Worm (Caenorhabditis elegans) whole organism, L3 larva: Measurements from ENCODE around the gene C05E11.7.

Experiments used
- ama-1 ChIP-seq: fragments of 150-350 bp; optimal IDR thresholded peaks from 2 replicates; lab custom pipeline; 2018
- egl-27 ChIP-seq: sonication (generic microtip); optimal IDR thresholded peaks from 4 replicates; lab custom pipeline; 2017; ENCODE audit warnings: missing biosample characterization, missing genetic modification reagents, missing genetic modification characterization
- fkh-10 ChIP-seq: sonication (generic microtip); optimal IDR thresholded peaks from 2 replicates; lab custom pipeline; 2017; ENCODE audit warnings: missing biosample characterization, missing genetic modification reagents, missing genetic modification characterization
- fos-1 ChIP-seq: fragments of 150-350 bp; optimal IDR thresholded peaks from 2 replicates; lab custom pipeline; 2014; ENCODE audit warnings: missing biosample characterization, missing genetic modification characterization
- hmg-11 ChIP-seq: sonication (generic microtip); optimal IDR thresholded peaks from 2 replicates; lab custom pipeline; 2016; ENCODE audit warnings: missing genetic modification characterization, missing compliant biosample characterization
- pqm-1 ChIP-seq: fragments of 150-350 bp; optimal IDR thresholded peaks from 2 replicates; lab custom pipeline; 2017; ENCODE audit warnings: missing biosample characterization, missing genetic modification characterization, inconsistent platforms
- snpc-4 ChIP-seq: fragments of 150-350 bp; optimal IDR thresholded peaks from 2 replicates; lab custom pipeline; 2014; ENCODE audit warnings: missing biosample characterization, missing genetic modification characterization

ce11 chrX:4597419-4597818 lies 11.9 kb upstream of the C05E11.7 start:
- TF ChIP-seq egl-27: no peak
- TF ChIP-seq hmg-11 (tag; lab: Kevin White, UChicago): no peak
- no peak for TF ChIP-seq fos-1 (tag; lab: Kevin White, UChicago)
- TF ChIP-seq pqm-1 (tag; lab: Kevin White, UChicago): no peak
- TF ChIP-seq fkh-10 (GFP tag; lab: Kevin White, UChicago): no peak
- TF ChIP-seq snpc-4 (tag; lab: Kevin White, UChicago): no peak
- TF ChIP-seq ama-1 (lab: Kevin White, UChicago): no peak
